Worm (Caenorhabditis elegans): ENCODE data around the gene srh-284.

Gene srh-284

DNA sequence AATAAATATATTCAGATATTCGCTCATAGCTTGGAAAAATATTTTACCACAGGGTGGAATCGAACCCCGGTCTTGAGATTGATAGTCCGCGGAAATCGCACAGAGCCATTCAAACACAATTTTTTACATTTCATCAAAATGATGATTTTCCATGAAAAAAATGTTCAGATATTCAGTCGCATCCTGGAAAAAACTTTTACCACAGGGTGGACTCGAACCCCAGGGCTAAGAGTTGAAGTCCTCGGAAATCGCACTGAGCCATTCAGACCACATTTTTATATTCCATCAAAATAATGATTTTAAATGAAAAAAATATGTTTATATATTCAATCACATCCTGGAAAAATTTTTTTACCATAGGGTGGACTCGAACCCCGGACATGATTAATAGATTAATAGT is 44.8 kb upstream of the srh-284 start:
- no peak for TF ChIP-seq fos-1 (tag; optimal IDR thresholded peaks at IDR 0.05)
- no peak for TF ChIP-seq tbx-2 (tag; optimal IDR thresholded peaks at IDR 0.05)
- TF ChIP-seq sea-2 (GFP tag; optimal IDR thresholded peaks at IDR 0.05): no peak
- TF ChIP-seq nfya-1 (tag; optimal IDR thresholded peaks at IDR 0.05; ENCODE audit: insufficient read depth): no peak
- TF ChIP-seq unc-39 (tag; optimal IDR thresholded peaks at IDR 0.05): no peak

DNA sequence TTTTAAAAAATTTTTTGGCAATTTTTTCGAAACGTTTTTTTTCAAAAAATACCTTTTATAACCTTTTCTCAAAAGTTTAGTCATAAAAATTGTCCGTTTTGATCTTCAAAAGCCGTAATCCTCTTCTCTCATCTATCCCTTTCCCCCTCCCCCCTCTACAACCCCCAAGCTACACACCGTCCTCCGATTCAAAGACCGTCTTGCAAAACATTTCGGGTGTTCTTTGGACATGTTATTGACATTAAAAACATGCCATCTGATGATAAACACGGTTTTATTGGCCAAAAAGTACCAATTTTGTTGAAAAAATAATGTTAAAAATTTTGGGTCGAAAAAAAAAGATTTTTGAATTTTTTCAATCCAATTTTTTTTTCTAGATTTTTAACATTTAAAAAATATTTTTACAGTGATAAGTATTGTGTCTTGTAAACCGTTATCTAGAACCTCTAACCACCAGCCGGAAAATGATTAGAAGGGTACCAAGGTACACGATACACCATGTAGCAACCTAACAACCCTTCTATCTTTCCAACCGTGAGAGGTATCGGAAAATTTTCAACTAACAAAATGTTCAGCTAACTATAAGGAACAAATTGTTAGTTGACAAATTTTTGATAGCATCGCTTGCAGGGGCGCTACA is 44.1 kb upstream of the srh-284 start:
- TF ChIP-seq ceh-82 (tag; optimal IDR thresholded peaks at IDR 0.05) (no peak), jun-1 (tag; optimal IDR thresholded peaks at IDR 0.05) (no peak), pha-4 (tag; optimal IDR thresholded peaks at IDR 0.05) (peak; percentile 20), nhr-23 (tag; optimal IDR thresholded peaks at IDR 0.05) (peak; percentile 8), elt-2 (tag; optimal IDR thresholded peaks at IDR 0.05) (peak; percentile 52), pqm-1 (tag; optimal IDR thresholded peaks at IDR 0.05) (peak; percentile 58)

DNA sequence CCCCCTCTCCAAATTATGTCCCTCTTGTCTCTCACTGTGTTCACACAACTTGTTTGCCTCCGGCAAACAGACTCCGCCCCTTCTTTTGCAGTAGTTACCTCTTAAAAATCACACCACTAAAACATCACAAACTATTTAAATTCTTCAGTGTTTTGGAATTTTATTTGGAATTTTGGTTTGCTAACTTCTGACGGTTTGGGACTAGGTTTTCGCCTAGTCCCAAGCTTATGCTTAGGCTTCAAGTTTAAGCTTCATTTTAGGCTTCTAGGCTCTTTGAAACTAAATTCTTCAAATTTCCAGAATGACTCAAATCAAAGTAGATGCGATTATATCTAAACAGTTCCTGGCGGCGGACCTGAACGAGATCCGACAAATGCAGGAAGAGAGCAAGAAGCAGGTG is 42.6 kb upstream of the srh-284 start, which contains the start of gene fat-5:
Gene fat-5, plus strand, starts transcription at position 301 of the 400 bp plus-strand sequence.
- no peak for TF ChIP-seq nhr-23 (tag; optimal IDR thresholded peaks at IDR 0.05)
- no peak for TF ChIP-seq nhr-28 (tag; optimal IDR thresholded peaks at IDR 0.05)
- no peak for TF ChIP-seq fkh-2 (tag; optimal IDR thresholded peaks at IDR 0.05)
- TF ChIP-seq nfya-1 (tag; optimal IDR thresholded peaks at IDR 0.05; ENCODE audit: insufficient read depth): no peak
- no peak for TF ChIP-seq eor-1 (tag; optimal IDR thresholded peaks at IDR 0.05)
- no peak for TF ChIP-seq nhr-43 (tag; optimal IDR thresholded peaks at IDR 0.05; ENCODE audit: poor library complexity, severe bottlenecking)
- no peak for TF ChIP-seq elt-3 (tag; optimal IDR thresholded peaks at IDR 0.05)
- no peak for TF ChIP-seq nhr-12 (tag; optimal IDR thresholded peaks at IDR 0.05)
- no peak for TF ChIP-seq sea-2 (GFP tag; optimal IDR thresholded peaks at IDR 0.05)
- TF ChIP-seq unc-62 (GFP tag; optimal IDR thresholded peaks at IDR 0.05): no peak
- TF ChIP-seq nhr-76 (tag; optimal IDR thresholded peaks at IDR 0.05): no peak
- no peak for TF ChIP-seq nhr-237 (tag; optimal IDR thresholded peaks at IDR 0.05)

DNA sequence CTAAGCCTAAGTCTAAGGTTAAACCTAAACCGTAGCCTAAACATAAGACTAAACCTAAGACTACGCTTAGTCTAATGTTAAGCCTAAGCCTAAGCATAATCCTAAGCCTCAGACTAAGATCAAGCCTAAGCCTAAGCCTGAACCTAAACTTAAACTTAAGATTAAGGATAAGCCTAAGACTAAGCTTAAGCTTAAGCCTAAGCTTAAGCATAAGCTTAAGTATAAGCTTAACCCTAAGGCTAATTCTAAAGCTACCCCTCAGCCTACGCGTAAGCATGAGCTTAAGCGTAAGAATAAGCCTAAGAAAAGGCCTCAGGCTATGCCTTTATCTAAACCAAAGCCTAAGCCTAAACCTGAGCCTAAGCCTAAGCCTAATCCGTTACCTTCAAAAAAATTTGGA is 39.0 kb upstream of the srh-284 start:
- TF ChIP-seq nhr-11 (tag; optimal IDR thresholded peaks at IDR 0.05): no peak
- TF ChIP-seq fos-1 (tag; optimal IDR thresholded peaks at IDR 0.05): no peak
- TF ChIP-seq eor-1 (tag; optimal IDR thresholded peaks at IDR 0.05): no peak
- no peak for TF ChIP-seq fkh-10 (GFP tag; optimal IDR thresholded peaks at IDR 0.05)
- no peak for TF ChIP-seq sea-2 (GFP tag; optimal IDR thresholded peaks at IDR 0.05)
- TF ChIP-seq zag-1 (tag; optimal IDR thresholded peaks at IDR 0.05): no peak
- TF ChIP-seq aly-2 (tag; optimal IDR thresholded peaks at IDR 0.05): no peak
- TF ChIP-seq egl-27 (tag; optimal IDR thresholded peaks at IDR 0.05): no peak
- no peak for TF ChIP-seq lin-15B (tag; optimal IDR thresholded peaks at IDR 0.05)

DNA sequence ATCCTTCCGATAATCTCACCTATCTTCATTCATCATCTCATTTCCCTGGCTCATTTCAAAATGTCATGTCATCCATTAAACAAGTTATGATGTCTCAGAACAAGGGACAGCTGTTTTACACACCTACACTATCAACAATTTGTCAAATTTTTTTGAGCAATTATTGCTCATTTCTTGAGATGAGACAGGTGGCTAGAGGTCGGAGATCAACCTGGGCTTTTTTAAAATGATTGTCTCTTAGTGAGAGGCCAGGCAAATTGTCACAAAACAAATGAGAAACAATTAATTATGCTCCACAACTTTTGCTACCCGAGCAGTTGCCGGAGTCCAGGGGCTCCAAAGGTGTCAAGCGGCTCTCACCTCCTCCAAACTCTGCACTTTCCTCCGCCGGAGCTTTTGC is 38.6 kb upstream of the srh-284 start:
- TF ChIP-seq nhr-12 (tag; optimal IDR thresholded peaks at IDR 0.05): no peak
- TF ChIP-seq sea-2 (GFP tag; optimal IDR thresholded peaks at IDR 0.05): no peak
- peak; percentile 51 for TF ChIP-seq lin-39 (tag; optimal IDR thresholded peaks at IDR 0.05)
- no peak for TF ChIP-seq fkh-10 (GFP tag; optimal IDR thresholded peaks at IDR 0.05)
- TF ChIP-seq elt-1 (tag; optimal IDR thresholded peaks at IDR 0.05): no peak
- TF ChIP-seq egl-5 (tag; optimal IDR thresholded peaks at IDR 0.05): peak; percentile 57
- TF ChIP-seq egl-27 (tag; optimal IDR thresholded peaks at IDR 0.05): no peak
- peak; percentile 58 for TF ChIP-seq nhr-11 (tag; optimal IDR thresholded peaks at IDR 0.05)

DNA sequence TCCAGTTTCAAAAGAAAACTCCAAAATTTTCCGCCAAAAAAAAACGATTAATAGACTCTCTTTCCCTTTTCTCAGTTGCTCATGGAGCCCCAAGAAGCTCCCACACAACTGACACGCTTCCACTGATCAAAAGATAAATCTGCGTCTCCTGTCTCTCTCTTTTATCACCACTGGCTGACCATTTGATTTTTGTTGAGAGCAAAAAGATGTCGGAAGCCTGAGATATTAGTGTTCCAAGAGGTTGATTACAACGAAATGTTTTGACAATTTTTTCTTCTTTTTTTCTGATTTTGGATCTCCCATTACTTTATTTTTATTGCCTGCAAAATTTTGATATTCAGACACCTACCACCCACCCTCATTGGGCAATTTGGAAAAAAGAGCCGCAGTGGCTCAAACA is 34.8 kb upstream of the srh-284 start, which contains the start of gene twk-42:
Gene twk-42, minus strand, starts transcription at position 101 of the 400 bp plus-strand sequence.
- TF ChIP-seq hmg-11 (tag; optimal IDR thresholded peaks at IDR 0.05) (no peak), aly-2 (tag; optimal IDR thresholded peaks at IDR 0.05) (no peak), pqm-1 (tag; optimal IDR thresholded peaks at IDR 0.05) (no peak), nhr-12 (tag; optimal IDR thresholded peaks at IDR 0.05) (no peak), pha-4 (tag; optimal IDR thresholded peaks at IDR 0.05) (no peak), mdl-1 (tag; optimal IDR thresholded peaks at IDR 0.05) (no peak), jun-1 (tag; optimal IDR thresholded peaks at IDR 0.05) (no peak), ZK546.5 (tag; optimal IDR thresholded peaks at IDR 0.05) (no peak), tbx-2 (tag; optimal IDR thresholded peaks at IDR 0.05) (no peak), ceh-16 (tag; optimal IDR thresholded peaks at IDR 0.05) (no peak), zag-1 (tag; optimal IDR thresholded peaks at IDR 0.05) (no peak), nhr-23 (tag; optimal IDR thresholded peaks at IDR 0.05) (no peak), elt-2 (tag; optimal IDR thresholded peaks at IDR 0.05) (no peak), fkh-10 (GFP tag; optimal IDR thresholded peaks at IDR 0.05) (no peak), nhr-67 (tag; optimal IDR thresholded peaks at IDR 0.05) (no peak), daf-12 (tag; optimal IDR thresholded peaks at IDR 0.05) (no peak), sea-2 (GFP tag; optimal IDR thresholded peaks at IDR 0.05) (no peak)
